Fruit fly (Drosophila melanogaster): ENCODE results near the gene CG10970.
"Not testable (repeated sequence)": the region's sequence is repeated elsewhere in the genome, so short reads cannot be mapped to it uniquely, and the experiment has no call there.

DNA sequence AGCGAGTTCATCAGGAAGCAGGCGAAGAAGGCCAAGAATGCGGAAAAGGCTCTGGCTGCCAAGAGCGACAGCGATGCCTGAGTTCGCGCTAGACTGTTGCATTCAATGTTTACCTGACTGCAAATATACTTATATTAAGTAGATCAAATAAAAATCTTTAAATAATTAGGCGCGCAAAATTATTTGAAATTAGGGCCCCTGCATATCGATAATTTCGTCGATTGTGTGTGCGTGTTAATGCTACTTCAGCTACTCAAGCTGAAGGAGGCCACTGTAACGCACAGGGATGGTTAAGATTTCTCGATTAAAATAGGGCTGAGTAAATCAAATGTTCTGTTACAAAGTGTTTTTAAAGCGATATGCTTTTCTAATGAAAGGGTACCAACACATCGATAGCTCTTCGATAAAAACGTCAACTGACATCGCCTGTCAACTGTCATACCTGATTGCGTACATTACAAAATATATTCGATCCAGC lies 15.5 kb upstream of the CG10970 start, which contains the start of gene CG32706:
- not testable (repeated sequence) for TF ChIP-seq pdm3 (GFP tag; optimal IDR thresholded peaks at IDR 0.05); CG7368 (GFP tag; optimal IDR thresholded peaks at IDR 0.05); Smox (GFP tag; optimal IDR thresholded peaks at IDR 0.05); CG11762 (GFP tag; optimal IDR thresholded peaks at IDR 0.05; ENCODE audit: insufficient read depth); Sox15 (GFP tag; optimal IDR thresholded peaks at IDR 0.05); Blimp-1 (GFP tag; optimal IDR thresholded peaks at IDR 0.05); Gug (GFP tag; IDR thresholded peaks at IDR 0.05); CG16779 (tag; optimal IDR thresholded peaks at IDR 0.05)
